Worm (Caenorhabditis elegans) whole organism, L1 larva: ENCODE measurements around the gene kvs-4.

Experiments used
- C04F5.9 ChIP-seq: sonication (generic microtip); optimal IDR thresholded peaks from 2 replicates; lab custom pipeline; 2016; ENCODE audit warnings: missing genetic modification characterization, missing compliant biosample characterization
- C16A3.4 ChIP-seq: fragments of 150-350 bp; optimal IDR thresholded peaks from 2 replicates; lab custom pipeline; 2014; ENCODE audit warnings: missing biosample characterization, missing genetic modification characterization
- C34B4.2 ChIP-seq: sonication (generic microtip); optimal IDR thresholded peaks from 2 replicates; lab custom pipeline; 2017; ENCODE audit warnings: mild to moderate bottlenecking, missing genetic modification characterization, missing compliant biosample characterization
- F16B12.6 ChIP-seq: fragments of 150-350 bp; optimal IDR thresholded peaks from 2 replicates; lab custom pipeline; 2014; ENCODE audit warnings: missing biosample characterization, missing genetic modification characterization
- Y116A8C.19 ChIP-seq: sonication (generic microtip); optimal IDR thresholded peaks from 2 replicates; lab custom pipeline; 2016; ENCODE audit warnings: missing compliant biosample characterization, missing genetic modification characterization, borderline replicate concordance
- alr-1 ChIP-seq: fragments of 200-800 bp; sonication (Bioruptor generic); optimal IDR thresholded peaks from 2 replicates; lab custom pipeline; 2018; ENCODE audit warnings: borderline replicate concordance, mild to moderate bottlenecking, missing genetic modification characterization, missing compliant biosample characterization
- aly-2 ChIP-seq: fragments of 150-350 bp; optimal IDR thresholded peaks from 2 replicates; lab custom pipeline; 2014; ENCODE audit warnings: missing biosample characterization, missing genetic modification characterization
- blmp-1 ChIP-seq: fragments of 150-350 bp; optimal IDR thresholded peaks from 2 replicates; lab custom pipeline; 2014; ENCODE audit warnings: missing biosample characterization, missing genetic modification characterization
- ceh-8 ChIP-seq: fragments of 200-800 bp; sonication (Bioruptor generic); optimal IDR thresholded peaks from 2 replicates; lab custom pipeline; 2018; ENCODE audit warnings: mild to moderate bottlenecking, missing genetic modification characterization, moderate library complexity, missing compliant biosample characterization
- ceh-82 ChIP-seq, 3 experiments: fragments of 150-350 bp in 1 of 3; sonication (generic microtip) in 2 of 3; optimal IDR thresholded peaks; 2 replicates each; lab custom pipeline; 2014 to 2017; ENCODE audit warnings: missing biosample characterization in 3 of 3, missing genetic modification characterization in 3 of 3
- ces-1 ChIP-seq: fragments of 150-350 bp; optimal IDR thresholded peaks from 2 replicates; lab custom pipeline; 2014; ENCODE audit warnings: missing biosample characterization, missing genetic modification reagents, missing genetic modification characterization
- dpl-1 ChIP-seq, 3 experiments: fragments of 150-350 bp in 2 of 3; sonication (generic microtip) in 1 of 3; optimal IDR thresholded peaks; 2 replicates each; lab custom pipeline; 2014 to 2017; ENCODE audit warnings: missing biosample characterization in 3 of 3, missing genetic modification characterization in 3 of 3, missing genetic modification reagents in 3 of 3
- efl-1 ChIP-seq, 4 experiments: fragments of 150-350 bp; optimal IDR thresholded peaks in 3 of 4; peaks in 1 of 4; 1 replicate in 1 of 4; 2 replicates in 3 of 4; lab custom pipeline; 2014; ENCODE audit warnings: missing biosample characterization in 2 of 4, missing genetic modification characterization in 2 of 4, missing genetic modification reagents in 2 of 4
- egl-13 ChIP-seq: sonication (generic microtip); optimal IDR thresholded peaks from 2 replicates; lab custom pipeline; 2016; ENCODE audit warnings: missing genotype, missing genetic modification reagents, missing genetic modification characterization, missing compliant biosample characterization
- egl-27 ChIP-seq, 2 experiments: fragments of 150-350 bp in 1 of 2; sonication (generic microtip); optimal IDR thresholded peaks; 3 replicates each; lab custom pipeline; 2017 to 2018; ENCODE audit warnings: missing biosample characterization in 2 of 2, missing genetic modification characterization in 2 of 2, missing genetic modification reagents in 2 of 2
- elt-2 ChIP-seq: sonication (generic microtip); optimal IDR thresholded peaks from 2 replicates; lab custom pipeline; 2016; ENCODE audit warnings: missing genetic modification characterization, mild to moderate bottlenecking, inconsistent platforms, missing compliant biosample characterization, missing genetic modification reagents
- elt-3 ChIP-seq, 6 experiments: fragments of 150-350 bp in 1 of 6; sonication (generic microtip); optimal IDR thresholded peaks; 2 replicates each; lab custom pipeline; 2017 to 2018; ENCODE audit warnings: missing biosample characterization in 6 of 6, missing genetic modification characterization in 6 of 6, inconsistent platforms in 1 of 6
- fkh-8 ChIP-seq: sonication (generic microtip); optimal IDR thresholded peaks from 2 replicates; lab custom pipeline; 2016; ENCODE audit warnings: mild to moderate bottlenecking, missing genetic modification characterization, missing compliant biosample characterization
- fos-1 ChIP-seq: fragments of 150-350 bp; optimal IDR thresholded peaks from 2 replicates; lab custom pipeline; 2014; ENCODE audit warnings: missing biosample characterization, missing genetic modification characterization
- hlh-17 ChIP-seq: fragments of 200-800 bp; sonication (Bioruptor generic); optimal IDR thresholded peaks from 2 replicates; lab custom pipeline; 2018; ENCODE audit warnings: missing genetic modification characterization, mild to moderate bottlenecking, missing compliant biosample characterization, moderate library complexity, borderline replicate concordance
- isw-1 ChIP-seq: fragments of 200-800 bp; sonication (Bioruptor generic); IDR thresholded peaks from 2 replicates; pipeline ENCODE4 v1.3.6; 2022; ENCODE audit warnings: missing genetic modification characterization, missing compliant biosample characterization
- lin-13 ChIP-seq: fragments of 150-350 bp; optimal IDR thresholded peaks from 2 replicates; lab custom pipeline; 2014; ENCODE audit warnings: missing biosample characterization, missing genetic modification reagents, missing genetic modification characterization
- lin-14 ChIP-seq: fragments of 200-800 bp; sonication (Bioruptor generic); optimal IDR thresholded peaks from 2 replicates; lab custom pipeline; 2018; ENCODE audit warnings: mild to moderate bottlenecking, missing genetic modification characterization, moderate library complexity, missing compliant biosample characterization
- lin-15B ChIP-seq: fragments of 150-350 bp; sonication (generic microtip); optimal IDR thresholded peaks from 3 replicates; lab custom pipeline; 2014; ENCODE audit warnings: missing biosample characterization, missing genetic modification characterization
- lin-35 ChIP-seq, 2 experiments: fragments of 150-350 bp; optimal IDR thresholded peaks; 2 replicates each; lab custom pipeline; 2014; ENCODE audit warnings: missing biosample characterization in 2 of 2, missing genetic modification characterization in 2 of 2, missing genetic modification reagents in 2 of 2
- lin-39 ChIP-seq: fragments of 150-350 bp; optimal IDR thresholded peaks from 2 replicates; lab custom pipeline; 2014; ENCODE audit warnings: missing biosample characterization, missing genetic modification reagents, missing genetic modification characterization
- mab-9 ChIP-seq: fragments of 200-800 bp; sonication (Bioruptor generic); IDR thresholded peaks from 2 replicates; pipeline ENCODE4 v1.3.6; 2022; ENCODE audit warnings: missing genetic modification reagents, missing genetic modification characterization, missing compliant biosample characterization
- mef-2 ChIP-seq: fragments of 150-350 bp; optimal IDR thresholded peaks from 2 replicates; lab custom pipeline; 2014; ENCODE audit warnings: missing biosample characterization, missing genetic modification characterization
- nhr-12 ChIP-seq: sonication (generic microtip); optimal IDR thresholded peaks from 2 replicates; lab custom pipeline; 2017; ENCODE audit warnings: missing biosample characterization, missing genetic modification characterization
- nhr-19 ChIP-seq: fragments of 200-800 bp; sonication (Bioruptor generic); conservative IDR thresholded peaks from 2 replicates; pipeline ENCODE4 v1.3.6; 2022; ENCODE audit warnings: missing genetic modification characterization, missing compliant biosample characterization
- nhr-20 ChIP-seq: sonication (generic microtip); optimal IDR thresholded peaks from 2 replicates; lab custom pipeline; 2016; ENCODE audit warnings: mild to moderate bottlenecking, missing genetic modification characterization, missing compliant biosample characterization
- nhr-237 ChIP-seq: fragments of 150-350 bp; optimal IDR thresholded peaks from 2 replicates; lab custom pipeline; 2014; ENCODE audit warnings: missing biosample characterization, missing genetic modification characterization
- nhr-47 ChIP-seq: sonication (generic microtip); optimal IDR thresholded peaks from 2 replicates; lab custom pipeline; 2016; ENCODE audit warnings: mild to moderate bottlenecking, missing genetic modification characterization, moderate library complexity, missing compliant biosample characterization
- nhr-71 ChIP-seq: sonication (generic microtip); optimal IDR thresholded peaks from 2 replicates; lab custom pipeline; 2016; ENCODE audit warnings: mild to moderate bottlenecking, missing genetic modification characterization, moderate library complexity, missing compliant biosample characterization
- nhr-77 ChIP-seq: fragments of 150-350 bp; optimal IDR thresholded peaks from 2 replicates; lab custom pipeline; 2014; ENCODE audit warnings: missing biosample characterization, missing genetic modification characterization
- nhr-85 ChIP-seq: sonication (generic microtip); peaks from one replicate; lab custom pipeline; 2016; ENCODE audit warnings: missing genetic modification characterization, inconsistent platforms, missing compliant biosample characterization
- nhr-90 ChIP-seq: sonication (generic microtip); optimal IDR thresholded peaks from 2 replicates; lab custom pipeline; 2016; ENCODE audit warnings: mild to moderate bottlenecking, missing genetic modification characterization, missing compliant biosample characterization; ENCODE audit not compliant: poor library complexity
- pag-3 ChIP-seq: sonication (generic microtip); optimal IDR thresholded peaks from 2 replicates; lab custom pipeline; 2017; ENCODE audit warnings: missing genetic modification characterization, mild to moderate bottlenecking, missing compliant biosample characterization, antibody characterized with exemption, borderline replicate concordance; ENCODE audit not compliant: insufficient read depth
- pax-3 ChIP-seq: fragments of 200-800 bp; sonication (Bioruptor generic); optimal IDR thresholded peaks from 2 replicates; lab custom pipeline; 2018; ENCODE audit warnings: mild to moderate bottlenecking, missing genetic modification characterization, moderate library complexity, missing compliant biosample characterization
- skn-1 ChIP-seq: fragments of 150-350 bp; optimal IDR thresholded peaks from 2 replicates; lab custom pipeline; 2014; ENCODE audit warnings: missing biosample characterization, missing genetic modification characterization
- snpc-4 ChIP-seq: fragments of 150-350 bp; optimal IDR thresholded peaks from 2 replicates; lab custom pipeline; 2014; ENCODE audit warnings: missing biosample characterization, missing genetic modification characterization
- snu-23 ChIP-seq: sonication (generic microtip); optimal IDR thresholded peaks from 2 replicates; lab custom pipeline; 2016; ENCODE audit warnings: missing genetic modification characterization, missing compliant biosample characterization
- sox-4 ChIP-seq: sonication (generic microtip); optimal IDR thresholded peaks from 2 replicates; lab custom pipeline; 2016; ENCODE audit warnings: missing genetic modification characterization, missing compliant biosample characterization
- sptf-1 ChIP-seq: fragments of 150-350 bp; optimal IDR thresholded peaks from 2 replicates; lab custom pipeline; 2014; ENCODE audit warnings: missing biosample characterization, missing genetic modification characterization
- swsn-7 ChIP-seq: sonication (generic microtip); optimal IDR thresholded peaks from 2 replicates; lab custom pipeline; 2016; ENCODE audit warnings: missing genetic modification characterization, missing compliant biosample characterization
- tbx-2 ChIP-seq: sonication (generic microtip); optimal IDR thresholded peaks from 2 replicates; lab custom pipeline; 2016; ENCODE audit warnings: missing genetic modification characterization, missing compliant biosample characterization
- tlp-1 ChIP-seq: fragments of 150-350 bp; optimal IDR thresholded peaks from 2 replicates; lab custom pipeline; 2014; ENCODE audit warnings: missing biosample characterization, missing genetic modification characterization
- unc-30 ChIP-seq: sonication (generic microtip); optimal IDR thresholded peaks from 2 replicates; lab custom pipeline; 2017; ENCODE audit warnings: missing biosample characterization, missing genetic modification characterization
- unc-86 ChIP-seq: sonication (generic microtip); optimal IDR thresholded peaks from 2 replicates; lab custom pipeline; 2016; ENCODE audit warnings: missing genetic modification characterization, missing compliant biosample characterization
- zag-1 ChIP-seq: fragments of 150-350 bp; optimal IDR thresholded peaks from 2 replicates; lab custom pipeline; 2014; ENCODE audit warnings: missing biosample characterization, missing genetic modification characterization
- zip-4 ChIP-seq: fragments of 200-800 bp; sonication (Bioruptor generic); optimal IDR thresholded peaks from 2 replicates; lab custom pipeline; 2018; ENCODE audit warnings: mild to moderate bottlenecking, missing genetic modification characterization, moderate library complexity, missing compliant biosample characterization
- ztf-4 ChIP-seq: fragments of 150-350 bp; optimal IDR thresholded peaks from 2 replicates; lab custom pipeline; 2014; ENCODE audit warnings: missing biosample characterization, missing genetic modification characterization

Gene kvs-4

DNA sequence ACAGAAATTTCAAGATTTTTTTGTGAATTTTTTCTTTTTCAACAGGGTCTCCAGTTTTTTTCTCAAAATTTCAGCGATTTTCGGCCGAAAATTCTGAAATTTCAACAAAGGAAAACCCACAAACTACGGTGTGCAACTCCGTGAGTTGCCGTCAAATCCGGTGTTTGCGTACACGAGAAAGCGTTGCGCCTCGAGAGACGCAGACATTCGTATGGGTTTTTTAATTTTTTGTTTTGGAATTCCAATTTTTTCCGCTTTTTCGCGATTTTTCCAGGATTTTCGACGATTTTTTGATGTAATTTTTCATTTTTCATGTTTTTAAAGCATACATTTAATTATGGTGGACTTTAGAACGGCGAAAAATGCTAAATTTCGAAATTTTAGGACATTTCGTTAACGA lies 23.8 kb downstream of the kvs-4 start (continued):
- TF ChIP-seq lin-14 (GFP tag; lab: Kevin White, UChicago) (peak; percentile 74), nhr-12 (tag; lab: Kevin White, UChicago) (no peak), unc-86 (peak; percentile 80), C04F5.9 (no peak), egl-27 (tag; optimal IDR thresholded peaks at IDR 0.05; lab: Kevin White, UChicago) (no peak), snu-23 (GFP tag; lab: Kevin White, UChicago) (peak; percentile 87), lin-39 (tag; lab: Kevin White, UChicago) (peak; percentile 40), alr-1 (tag; lab: Kevin White, UChicago) (no peak), mef-2 (tag; lab: Kevin White, UChicago) (no peak), zag-1 (tag; lab: Kevin White, UChicago) (no peak), hlh-17 (GFP tag; lab: Kevin White, UChicago) (no peak), sox-4 (tag; lab: Kevin White, UChicago) (no peak), dpl-1 (GFP tag; optimal IDR thresholded peaks at IDR 0.05; lab: Kevin White, UChicago) (peak; percentile 69 to 83 (median 82)), tlp-1 (no peak), nhr-77 (peak; percentile 56), fkh-8 (peak; percentile 52), nhr-237 (tag; lab: Kevin White, UChicago) (no peak), lin-15B (tag; lab: Kevin White, UChicago) (peak; percentile 44), C34B4.2 (tag; lab: Kevin White, UChicago) (no peak), lin-13 (peak; percentile 74), nhr-71 (tag; lab: Kevin White, UChicago) (peak; percentile 83), isw-1 (GFP tag; lab: Robert Waterston, UW) (peak; percentile 65), blmp-1 (peak; percentile 36), aly-2 (tag; lab: Kevin White, UChicago) (peak; percentile 55), ceh-8 (GFP tag; lab: Kevin White, UChicago) (peak; percentile 53), ces-1 (no peak), nhr-85 (tag; lab: Kevin White, UChicago) (peak; percentile 74), nhr-90 (tag; lab: Kevin White, UChicago) (peak; percentile 69), ceh-82 (tag; optimal IDR thresholded peaks at IDR 0.05; lab: Kevin White, UChicago) (peak; percentile 80 to 88 (median 82)), sptf-1 (no peak), elt-3 (tag; optimal IDR thresholded peaks at IDR 0.05; lab: Kevin White, UChicago) (peak in 2 of 6 experiments; percentile 57 to 75), lin-35 (GFP tag; optimal IDR thresholded peaks at IDR 0.05; lab: Kevin White, UChicago) (peak; percentile 67 to 87), tbx-2 (tag; lab: Kevin White, UChicago) (peak; percentile 78), egl-13 (tag; lab: Kevin White, UChicago) (no peak), C16A3.4 (tag; lab: Kevin White, UChicago) (peak; percentile 76), nhr-47 (peak; percentile 84), pag-3 (tag; lab: Kevin White, UChicago) (no peak), F16B12.6 (tag; lab: Kevin White, UChicago) (peak; percentile 100), nhr-20 (peak; percentile 75), mab-9 (GFP tag; lab: Robert Waterston, UW) (no peak), Y116A8C.19 (tag; lab: Kevin White, UChicago) (no peak), efl-1 (optimal IDR thresholded peaks at IDR 0.05; lab: Kevin White, UChicago) (peak; percentile 86), efl-1 (GFP tag; optimal IDR thresholded peaks at IDR 0.05 in 1 of 2; lab: Kevin White, UChicago) (peak; percentile 83 to 98), elt-2 (peak; percentile 27), pax-3 (tag; lab: Kevin White, UChicago) (peak; percentile 38), skn-1 (tag; lab: Kevin White, UChicago) (peak; percentile 67), snpc-4 (peak; percentile 69), zip-4 (GFP tag; lab: Kevin White, UChicago) (peak; percentile 27), ztf-4 (tag; lab: Kevin White, UChicago) (peak; percentile 1), swsn-7 (tag; lab: Kevin White, UChicago) (peak; percentile 81), unc-30 (tag; lab: Kevin White, UChicago) (no peak), nhr-19 (GFP tag; lab: Robert Waterston, UW) (peak; percentile 68), fos-1 (tag; lab: Kevin White, UChicago) (peak; percentile 50)
